In genomic region chr3L:19196654-19197053, dm6 we compare ENCODE assay signal across 3 fruit fly cellular contexts.
TF ChIP-seq lines count a peak whose summit lies in the region.

No protein-coding gene starts in this region.

- no peak for TF ChIP-seq CTCF in whole organism, embryonic (GFP tag; optimal IDR thresholded peaks at IDR 0.05; lab: Kevin White, UChicago)

TF ChIP-seq in whole organism, embryonic, 481 proteins besides CTCF, POLR2A, EP300 and RAD21:
- TF ChIP-seq CG8765 (GFP tag; IDR thresholded peaks at IDR 0.05; lab: Robert Waterston, UW) (no peak), sens (GFP tag; lab: Kevin White, UChicago) (peak; percentile 11)

TF ChIP-seq in whole organism, prepupa, 60 proteins besides CTCF, POLR2A, EP300 and RAD21:
- TF ChIP-seq Eip75B (GFP tag; optimal IDR thresholded peaks at IDR 0.05; lab: Kevin White, UChicago) = peak; percentile 11
- TF ChIP-seq Ets96B (tag; optimal IDR thresholded peaks at IDR 0.05; lab: Kevin White, UChicago) = peak; percentile 12
- TF ChIP-seq CG32006 (GFP tag; optimal IDR thresholded peaks at IDR 0.05; lab: Kevin White, UChicago) = peak; percentile 77
- no peak for TF ChIP-seq CG11762 (GFP tag; optimal IDR thresholded peaks at IDR 0.05; lab: Kevin White, UChicago; ENCODE audit: insufficient read depth)
- TF ChIP-seq ss (GFP tag; optimal IDR thresholded peaks at IDR 0.05; lab: Kevin White, UChicago) = no peak
- TF ChIP-seq CG4318 (GFP tag; optimal IDR thresholded peaks at IDR 0.05; lab: Kevin White, UChicago) = peak; percentile 53
- TF ChIP-seq fkh (GFP tag; optimal IDR thresholded peaks at IDR 0.05; lab: Kevin White, UChicago) = no peak
- peak; percentile 26 for TF ChIP-seq OdsH (GFP tag; optimal IDR thresholded peaks at IDR 0.05; lab: Kevin White, UChicago)
- no peak for TF ChIP-seq CG11294 (GFP tag; IDR thresholded peaks at IDR 0.05; lab: Robert Waterston, UW)
- no peak for TF ChIP-seq Sox14 (GFP tag; optimal IDR thresholded peaks at IDR 0.05; lab: Kevin White, UChicago)
- TF ChIP-seq CG6792 (GFP tag; optimal IDR thresholded peaks at IDR 0.05; lab: Kevin White, UChicago) = no peak
- TF ChIP-seq CG8632 (GFP tag; optimal IDR thresholded peaks at IDR 0.05; lab: Kevin White, UChicago) = no peak
- TF ChIP-seq esn (GFP tag; optimal IDR thresholded peaks at IDR 0.05; lab: Kevin White, UChicago) = peak; percentile 0
- TF ChIP-seq CG8119 (GFP tag; IDR thresholded peaks at IDR 0.05; lab: Robert Waterston, UW) = peak; percentile 63; the same call in 2 of the 3 replicates
- no peak for TF ChIP-seq fd59A (GFP tag; optimal IDR thresholded peaks at IDR 0.05; lab: Kevin White, UChicago)
- no peak for TF ChIP-seq Sox15 (GFP tag; optimal IDR thresholded peaks at IDR 0.05; lab: Kevin White, UChicago)
- TF ChIP-seq acj6 (GFP tag; optimal IDR thresholded peaks at IDR 0.05; lab: Kevin White, UChicago) = peak; percentile 28
- peak in 1 of 2 experiments; percentile 71 for TF ChIP-seq salr (GFP tag; optimal IDR thresholded peaks at IDR 0.05; lab: Kevin White, UChicago)
- no peak for TF ChIP-seq Blimp-1 (GFP tag; optimal IDR thresholded peaks at IDR 0.05; lab: Kevin White, UChicago)
- TF ChIP-seq cyc (GFP tag; optimal IDR thresholded peaks at IDR 0.05; lab: Kevin White, UChicago) = no peak
- TF ChIP-seq CG10631 (GFP tag; optimal IDR thresholded peaks at IDR 0.05; lab: Kevin White, UChicago) = peak; percentile 12
- TF ChIP-seq CG31627 (GFP tag; optimal IDR thresholded peaks at IDR 0.05; lab: Kevin White, UChicago) = no peak
- TF ChIP-seq CG15336 (GFP tag; IDR thresholded peaks at IDR 0.05; lab: Robert Waterston, UW) = peak; percentile 37; the same call in 1 of the 2 replicates
- no peak for TF ChIP-seq fd85E (GFP tag; optimal IDR thresholded peaks at IDR 0.05; lab: Kevin White, UChicago)
- peak; percentile 22 for TF ChIP-seq achi (GFP tag; optimal IDR thresholded peaks at IDR 0.05; lab: Kevin White, UChicago)
- peak; percentile 14 for TF ChIP-seq CG3919 (GFP tag; optimal IDR thresholded peaks at IDR 0.05; lab: Kevin White, UChicago)
- TF ChIP-seq CG9139 (GFP tag; optimal IDR thresholded peaks at IDR 0.05; lab: Kevin White, UChicago) = no peak
- TF ChIP-seq CG6276 (GFP tag; optimal IDR thresholded peaks at IDR 0.05; lab: Kevin White, UChicago) = peak; percentile 45
- TF ChIP-seq Ets21C (GFP tag; optimal IDR thresholded peaks at IDR 0.05; lab: Kevin White, UChicago) = no peak
- TF ChIP-seq Met (GFP tag; optimal IDR thresholded peaks at IDR 0.05; lab: Kevin White, UChicago) = peak; percentile 9
- peak; percentile 27 for TF ChIP-seq pdm3 (GFP tag; optimal IDR thresholded peaks at IDR 0.05; lab: Kevin White, UChicago)
- no peak for TF ChIP-seq Hr39 (GFP tag; optimal IDR thresholded peaks at IDR 0.05; lab: Kevin White, UChicago)
- TF ChIP-seq Eip78C (GFP tag; lab: Kevin White, UChicago) = peak; percentile 69
- TF ChIP-seq Hr38 (GFP tag; optimal IDR thresholded peaks at IDR 0.05; lab: Kevin White, UChicago) = no peak
- no peak for TF ChIP-seq Eip93F (GFP tag; optimal IDR thresholded peaks at IDR 0.05; lab: Kevin White, UChicago)
- TF ChIP-seq CG6854 (GFP tag; optimal IDR thresholded peaks at IDR 0.05; lab: Kevin White, UChicago) = no peak
- TF ChIP-seq CG11902 (GFP tag; optimal IDR thresholded peaks at IDR 0.05; lab: Kevin White, UChicago) = no peak
- TF ChIP-seq Hr4 (GFP tag; optimal IDR thresholded peaks at IDR 0.05; lab: Kevin White, UChicago) = peak; percentile 75
TF ChIP-seq in whole organism, prepupa: peak in this region for 18.

TF ChIP-seq in whole organism, pupa, 21 proteins besides CTCF, POLR2A, EP300 and RAD21:
- TF ChIP-seq CG34367 (tag; optimal IDR thresholded peaks at IDR 0.05; lab: Kevin White, UChicago) = no peak
- TF ChIP-seq CG4496 (GFP tag; IDR thresholded peaks at IDR 0.05; lab: Robert Waterston, UW) = no peak
- TF ChIP-seq Pif1A (GFP tag; optimal IDR thresholded peaks at IDR 0.05; lab: Kevin White, UChicago) = no peak
- no peak for TF ChIP-seq Snoo (tag; optimal IDR thresholded peaks at IDR 0.05; lab: Kevin White, UChicago)
- TF ChIP-seq CG32121 (GFP tag; IDR thresholded peaks at IDR 0.05; lab: Robert Waterston, UW) = no peak
- TF ChIP-seq Ets98B (GFP tag; IDR thresholded peaks at IDR 0.05; lab: Robert Waterston, UW) = no peak
- no peak for TF ChIP-seq CG13204 (GFP tag; optimal IDR thresholded peaks at IDR 0.05; lab: Kevin White, UChicago)
- TF ChIP-seq CG12605 (GFP tag; IDR thresholded peaks at IDR 0.05; lab: Robert Waterston, UW) = no peak; the same call in 1 of the 2 replicates
- no peak for TF ChIP-seq Pif1B (GFP tag; optimal IDR thresholded peaks at IDR 0.05; lab: Kevin White, UChicago)
- peak; percentile 50 for TF ChIP-seq CG14655 (GFP tag; optimal IDR thresholded peaks at IDR 0.05; lab: Kevin White, UChicago)
- no peak for TF ChIP-seq fd96Ca (GFP tag; IDR thresholded peaks at IDR 0.05; lab: Robert Waterston, UW)
- TF ChIP-seq rn (GFP tag; IDR thresholded peaks at IDR 0.05; lab: Robert Waterston, UW) = no peak
- no peak for TF ChIP-seq gl (tag; optimal IDR thresholded peaks at IDR 0.05; lab: Kevin White, UChicago)
- peak; percentile 51 for TF ChIP-seq CG8301 (tag; optimal IDR thresholded peaks at IDR 0.05; lab: Kevin White, UChicago)
- peak; percentile 28 for TF ChIP-seq CG17806 (tag; optimal IDR thresholded peaks at IDR 0.05; lab: Kevin White, UChicago)
- no peak for TF ChIP-seq D1 (tag; optimal IDR thresholded peaks at IDR 0.05; lab: Kevin White, UChicago)
- peak; percentile 42 for TF ChIP-seq CG8159 (tag; optimal IDR thresholded peaks at IDR 0.05; lab: Kevin White, UChicago)
- peak; percentile 31 for TF ChIP-seq CG9948 (tag; optimal IDR thresholded peaks at IDR 0.05; lab: Kevin White, UChicago)
- TF ChIP-seq EcR (GFP tag; optimal IDR thresholded peaks at IDR 0.05; lab: Kevin White, UChicago) = no peak
- TF ChIP-seq CG15710 (tag; optimal IDR thresholded peaks at IDR 0.05; lab: Kevin White, UChicago) = peak; percentile 18
- no peak for TF ChIP-seq CG10348 (GFP tag; IDR thresholded peaks at IDR 0.05; lab: Robert Waterston, UW)
